Worm (Caenorhabditis elegans) whole organism, L1 larva: ENCODE data around the gene Y48E1B.8.

ENCODE experiments used
- F16B12.6 ChIP-seq: fragments of 150-350 bp; optimal IDR thresholded peaks from 2 replicates; lab custom pipeline; 2014; ENCODE audit warnings: missing biosample characterization, missing genetic modification characterization
- ceh-8 ChIP-seq: fragments of 200-800 bp; sonication (Bioruptor generic); optimal IDR thresholded peaks from 2 replicates; lab custom pipeline; 2018; ENCODE audit warnings: mild to moderate bottlenecking, missing genetic modification characterization, moderate library complexity, missing compliant biosample characterization
- hlh-17 ChIP-seq: fragments of 200-800 bp; sonication (Bioruptor generic); optimal IDR thresholded peaks from 2 replicates; lab custom pipeline; 2018; ENCODE audit warnings: missing genetic modification characterization, mild to moderate bottlenecking, missing compliant biosample characterization, moderate library complexity, borderline replicate concordance
- unc-86 ChIP-seq: sonication (generic microtip); optimal IDR thresholded peaks from 2 replicates; lab custom pipeline; 2016; ENCODE audit warnings: missing genetic modification characterization, missing compliant biosample characterization

Y48E1B.8 gene

ce11 chrII:13638576-13638975 lies 53.1 kb downstream of the Y48E1B.8 start (continued):
- TF ChIP-seq ceh-8 (GFP tag; lab: Kevin White, UChicago): no peak
- TF ChIP-seq F16B12.6: no peak
- TF ChIP-seq hlh-17 (GFP tag; lab: Kevin White, UChicago): no peak
- no peak for TF ChIP-seq unc-86 (tag; lab: Kevin White, UChicago)
